Fruit fly (Drosophila melanogaster) whole organism, adult: ENCODE measurements around the gene Ccz1.

Experiments used
- CG11617 ChIP-seq: fragments of 200-800 bp; sonication (Bioruptor generic); optimal IDR thresholded peaks from 2 replicates; lab custom pipeline; 2017; ENCODE audit warnings: mild to moderate bottlenecking, missing biosample characterization, missing genetic modification reagents, missing genetic modification characterization
- CG12768 ChIP-seq: fragments of 200-800 bp; sonication (Bioruptor generic); optimal IDR thresholded peaks from 2 replicates; lab custom pipeline; 2017; ENCODE audit warnings: missing biosample characterization, missing genetic modification characterization, mild to moderate bottlenecking, moderate library complexity, missing genetic modification reagents
- CG14711 ChIP-seq: fragments of 200-800 bp; sonication (Bioruptor generic); optimal IDR thresholded peaks from 2 replicates; lab custom pipeline; 2018; ENCODE audit warnings: missing biosample characterization, mild to moderate bottlenecking, missing genetic modification characterization, moderate library complexity
- CG1620 ChIP-seq: fragments of 200-800 bp; sonication (Bioruptor generic); optimal IDR thresholded peaks from 2 replicates; lab custom pipeline; 2016; ENCODE audit warnings: missing biosample characterization, missing genetic modification characterization
- CG33017 ChIP-seq: fragments of 200-800 bp; sonication (Bioruptor generic); optimal IDR thresholded peaks from 2 replicates; lab custom pipeline; 2018; ENCODE audit warnings: missing biosample characterization, mild to moderate bottlenecking, missing genetic modification characterization, moderate library complexity
- CG5204 ChIP-seq: fragments of 200-800 bp; sonication (Bioruptor generic); optimal IDR thresholded peaks from 2 replicates; lab custom pipeline; 2016; ENCODE audit warnings: missing biosample characterization, missing genetic modification characterization
- CG7045 ChIP-seq: fragments of 200-800 bp; sonication (Bioruptor generic); optimal IDR thresholded peaks from 2 replicates; lab custom pipeline; 2017; ENCODE audit warnings: missing biosample characterization, mild to moderate bottlenecking, missing genetic modification characterization
- CG7101 ChIP-seq: fragments of 200-800 bp; sonication (Bioruptor generic); optimal IDR thresholded peaks from 2 replicates; lab custom pipeline; 2018; ENCODE audit warnings: missing biosample characterization, mild to moderate bottlenecking, missing genetic modification characterization, moderate library complexity
- Clk ChIP-seq: fragments of 200-800 bp; sonication (Bioruptor generic); optimal IDR thresholded peaks from 2 replicates; lab custom pipeline; 2017; ENCODE audit warnings: missing biosample characterization, missing genetic modification characterization
- Crg-1 ChIP-seq: fragments of 200-800 bp; sonication (Bioruptor generic); optimal IDR thresholded peaks from 2 replicates; lab custom pipeline; 2016; ENCODE audit warnings: missing biosample characterization, missing genetic modification characterization
- Hr96 ChIP-seq: fragments of 200-800 bp; sonication (Bioruptor generic); optimal IDR thresholded peaks from 2 replicates; lab custom pipeline; 2016; ENCODE audit warnings: missing biosample characterization, missing genetic modification characterization
- Mnt ChIP-seq: fragments of 200-800 bp; sonication (Bioruptor generic); optimal IDR thresholded peaks from 2 replicates; lab custom pipeline; 2016; ENCODE audit warnings: missing biosample characterization, mild to moderate bottlenecking, missing genetic modification characterization
- bab1 ChIP-seq: fragments of 200-800 bp; sonication (Bioruptor generic); optimal IDR thresholded peaks from 3 replicates; lab custom pipeline; 2019; ENCODE audit warnings: missing biosample characterization, mild to moderate bottlenecking, missing genetic modification characterization, moderate library complexity
- cic ChIP-seq: fragments of 200-800 bp; sonication (Bioruptor generic); optimal IDR thresholded peaks from 2 replicates; lab custom pipeline; 2017; ENCODE audit warnings: missing biosample characterization, mild to moderate bottlenecking, missing genetic modification characterization, moderate library complexity
- cnc ChIP-seq, 2 experiments: fragments of >200 bp; optimal IDR thresholded peaks; 2 replicates each; lab custom pipeline; 2017
- kay ChIP-seq: fragments of 200-800 bp; sonication (Bioruptor generic); peaks from one replicate; lab custom pipeline; 2016; ENCODE audit warnings: missing biosample characterization, missing genetic modification characterization, borderline replicate concordance
- ovo ChIP-seq: fragments of 200-800 bp; sonication (Bioruptor generic); optimal IDR thresholded peaks from 2 replicates; lab custom pipeline; 2016; ENCODE audit warnings: missing biosample characterization, missing genetic modification characterization
- pad ChIP-seq: fragments of 200-800 bp; sonication (Bioruptor generic); optimal IDR thresholded peaks from 3 replicates; lab custom pipeline; 2017; ENCODE audit warnings: missing biosample characterization, missing genetic modification characterization, mild to moderate bottlenecking, moderate library complexity, missing genetic modification reagents
- tj ChIP-seq: fragments of 200-800 bp; sonication (Bioruptor generic); optimal IDR thresholded peaks from 3 replicates; lab custom pipeline; 2017; ENCODE audit warnings: missing biosample characterization, mild to moderate bottlenecking, missing genetic modification characterization, moderate library complexity
- toe ChIP-seq: fragments of 200-800 bp; sonication (Bioruptor generic); optimal IDR thresholded peaks from 2 replicates; lab custom pipeline; 2016; ENCODE audit warnings: missing biosample characterization, missing genetic modification characterization

Gene Ccz1

dm6 chr3L:3875996-3876395 lies 23.0 kb downstream of the Ccz1 start:
- TF ChIP-seq Hr96 (GFP tag; lab: Kevin White, UChicago): no peak
- no peak for TF ChIP-seq Crg-1 (GFP tag; lab: Kevin White, UChicago)
- TF ChIP-seq kay (GFP tag; lab: Kevin White, UChicago): peak; percentile 19

dm6 chr3L:3875004-3875403 lies 24.0 kb downstream of the Ccz1 start:
- TF ChIP-seq CG12768 (no peak), toe (GFP tag; lab: Kevin White, UChicago) (no peak), cnc (optimal IDR thresholded peaks at IDR 0.05; lab: Kevin White, UChicago) (no peak), Hr96 (GFP tag; lab: Kevin White, UChicago) (no peak), CG7101 (tag; lab: Kevin White, UChicago) (no peak), Mnt (no peak), ovo (GFP tag; lab: Kevin White, UChicago) (no peak), Clk (GFP tag; lab: Kevin White, UChicago) (no peak), CG1620 (GFP tag; lab: Kevin White, UChicago) (no peak), CG33017 (tag; lab: Kevin White, UChicago) (no peak), pad (GFP tag; lab: Kevin White, UChicago) (no peak), CG14711 (tag; lab: Kevin White, UChicago) (no peak)

- TF ChIP-seq Crg-1 (GFP tag; lab: Kevin White, UChicago) (no peak), CG5204 (GFP tag; lab: Kevin White, UChicago) (no peak), CG12768 (no peak), pad (GFP tag; lab: Kevin White, UChicago) (no peak), tj (GFP tag; lab: Kevin White, UChicago) (no peak), CG7101 (tag; lab: Kevin White, UChicago) (no peak), Mnt (no peak), toe (GFP tag; lab: Kevin White, UChicago) (no peak), cnc (optimal IDR thresholded peaks at IDR 0.05; lab: Kevin White, UChicago) (no peak), CG11617 (GFP tag; lab: Kevin White, UChicago) (no peak)
These were observed 25.9 kb downstream of the Ccz1 start for dm6 chr3L:3873094-3873493.

- TF ChIP-seq CG14711 (tag; lab: Kevin White, UChicago): no peak
- TF ChIP-seq toe (GFP tag; lab: Kevin White, UChicago): no peak
- no peak for TF ChIP-seq ovo (GFP tag; lab: Kevin White, UChicago)
- no peak for TF ChIP-seq CG11617 (GFP tag; lab: Kevin White, UChicago)
- no peak for TF ChIP-seq CG5204 (GFP tag; lab: Kevin White, UChicago)
- no peak for TF ChIP-seq tj (GFP tag; lab: Kevin White, UChicago)
- no peak for TF ChIP-seq CG12768
- TF ChIP-seq bab1 (GFP tag; lab: Kevin White, UChicago): no peak
- TF ChIP-seq cic (GFP tag; lab: Kevin White, UChicago): no peak
- TF ChIP-seq Hr96 (GFP tag; lab: Kevin White, UChicago): no peak
- TF ChIP-seq Mnt: no peak
- TF ChIP-seq pad (GFP tag; lab: Kevin White, UChicago): no peak
- no peak for TF ChIP-seq CG1620 (GFP tag; lab: Kevin White, UChicago)
- no peak for TF ChIP-seq kay (GFP tag; lab: Kevin White, UChicago)
- no peak for TF ChIP-seq CG33017 (tag; lab: Kevin White, UChicago)
These were observed 27.7 kb downstream of the Ccz1 start for dm6 chr3L:3871284-3871683.

- TF ChIP-seq CG12768: no peak
- no peak for TF ChIP-seq tj (GFP tag; lab: Kevin White, UChicago)
- no peak for TF ChIP-seq Clk (GFP tag; lab: Kevin White, UChicago)
- TF ChIP-seq Crg-1 (GFP tag; lab: Kevin White, UChicago): no peak
- TF ChIP-seq CG11617 (GFP tag; lab: Kevin White, UChicago): no peak
- no peak for TF ChIP-seq pad (GFP tag; lab: Kevin White, UChicago)
- no peak for TF ChIP-seq CG7101 (tag; lab: Kevin White, UChicago)
- no peak for TF ChIP-seq CG33017 (tag; lab: Kevin White, UChicago)
- no peak for TF ChIP-seq Hr96 (GFP tag; lab: Kevin White, UChicago)
- TF ChIP-seq kay (GFP tag; lab: Kevin White, UChicago): no peak
- no peak for TF ChIP-seq CG1620 (GFP tag; lab: Kevin White, UChicago)
- no peak for TF ChIP-seq ovo (GFP tag; lab: Kevin White, UChicago)
- no peak for TF ChIP-seq cnc (optimal IDR thresholded peaks at IDR 0.05; lab: Kevin White, UChicago)
These were observed 30.9 kb downstream of the Ccz1 start for dm6 chr3L:3868014-3868413.

- TF ChIP-seq CG12768: no peak
- no peak for TF ChIP-seq cic (GFP tag; lab: Kevin White, UChicago)
- TF ChIP-seq bab1 (GFP tag; lab: Kevin White, UChicago): no peak
- TF ChIP-seq CG14711 (tag; lab: Kevin White, UChicago): no peak
- TF ChIP-seq Clk (GFP tag; lab: Kevin White, UChicago): no peak
- no peak for TF ChIP-seq CG5204 (GFP tag; lab: Kevin White, UChicago)
- no peak for TF ChIP-seq kay (GFP tag; lab: Kevin White, UChicago)
- no peak for TF ChIP-seq CG1620 (GFP tag; lab: Kevin White, UChicago)
- no peak for TF ChIP-seq tj (GFP tag; lab: Kevin White, UChicago)
- no peak for TF ChIP-seq CG7101 (tag; lab: Kevin White, UChicago)
- no peak for TF ChIP-seq cnc (optimal IDR thresholded peaks at IDR 0.05; lab: Kevin White, UChicago)
- no peak for TF ChIP-seq Crg-1 (GFP tag; lab: Kevin White, UChicago)
- TF ChIP-seq CG33017 (tag; lab: Kevin White, UChicago): no peak
- no peak for TF ChIP-seq CG7045 (GFP tag; lab: Kevin White, UChicago)
- no peak for TF ChIP-seq toe (GFP tag; lab: Kevin White, UChicago)
These were observed 32.5 kb downstream of the Ccz1 start for dm6 chr3L:3866429-3866828.
